Worm (Caenorhabditis elegans) whole organism, L2 larva: ENCODE measurements around the gene M163.22.

Source experiments
- F13H6.1 ChIP-seq: sonication (generic microtip); optimal IDR thresholded peaks from 2 replicates; lab custom pipeline; 2016; ENCODE audit warnings: missing genetic modification characterization, missing compliant biosample characterization
- ZK546.5 ChIP-seq: sonication (generic microtip); optimal IDR thresholded peaks from 2 replicates; lab custom pipeline; 2017; ENCODE audit warnings: missing biosample characterization, missing genetic modification characterization
- ama-1 ChIP-seq: fragments of 150-350 bp; optimal IDR thresholded peaks from 2 replicates; lab custom pipeline; 2018; ENCODE audit warnings: inconsistent platforms
- ceh-82 ChIP-seq: fragments of 150-350 bp; optimal IDR thresholded peaks from 2 replicates; lab custom pipeline; 2014; ENCODE audit warnings: missing biosample characterization, missing genetic modification characterization
- elt-3 ChIP-seq: sonication (generic microtip); optimal IDR thresholded peaks from 2 replicates; lab custom pipeline; 2017; ENCODE audit warnings: missing biosample characterization, missing genetic modification characterization
- lin-39 ChIP-seq: fragments of 150-350 bp; optimal IDR thresholded peaks from 2 replicates; lab custom pipeline; 2014; ENCODE audit warnings: missing biosample characterization, missing genetic modification reagents, missing genetic modification characterization
- nhr-12 ChIP-seq: fragments of 150-350 bp; optimal IDR thresholded peaks from 2 replicates; lab custom pipeline; 2014; ENCODE audit warnings: missing biosample characterization, missing genetic modification characterization
- nhr-25 ChIP-seq: fragments of 150-350 bp; sonication (generic microtip); optimal IDR thresholded peaks from 3 replicates; lab custom pipeline; 2014; ENCODE audit warnings: missing biosample characterization, missing genetic modification characterization
- nhr-6 ChIP-seq: fragments of 150-350 bp; optimal IDR thresholded peaks from 2 replicates; lab custom pipeline; 2014; ENCODE audit warnings: missing biosample characterization, missing genetic modification characterization
- snpc-4 ChIP-seq: fragments of 150-350 bp; optimal IDR thresholded peaks from 2 replicates; lab custom pipeline; 2014; ENCODE audit warnings: missing biosample characterization, missing genetic modification characterization
- ztf-4 ChIP-seq: fragments of 150-350 bp; optimal IDR thresholded peaks from 2 replicates; lab custom pipeline; 2014; ENCODE audit warnings: missing biosample characterization, missing genetic modification characterization

- TF ChIP-seq lin-39 (tag; lab: Kevin White, UChicago) (no peak), elt-3 (no peak), ceh-82 (no peak), nhr-25 (tag; lab: Kevin White, UChicago) (peak; percentile 33), ZK546.5 (tag; lab: Kevin White, UChicago) (no peak), ztf-4 (tag; lab: Kevin White, UChicago) (no peak), F13H6.1 (tag; lab: Kevin White, UChicago) (peak; percentile 69), ama-1 (lab: Kevin White, UChicago) (no peak), snpc-4 (tag; lab: Kevin White, UChicago) (no peak), nhr-12 (tag; lab: Kevin White, UChicago) (no peak), nhr-6 (tag; lab: Kevin White, UChicago) (no peak)
These were observed 37.6 kb downstream of the M163.22 start for ce11 chrX:14503282-14503681.
